Worm (Caenorhabditis elegans) whole organism, late embryonic: ENCODE results near the gene vhp-1.

Experiments used
- F13H6.1 ChIP-seq: sonication (generic microtip); optimal IDR thresholded peaks from 2 replicates; lab custom pipeline; 2016; ENCODE audit warnings: missing genetic modification characterization, missing compliant biosample characterization
- ama-1 ChIP-seq: fragments of 150-350 bp; optimal IDR thresholded peaks from 2 replicates; lab custom pipeline; 2014
- ets-4 ChIP-seq: sonication (generic microtip); optimal IDR thresholded peaks from 2 replicates; lab custom pipeline; 2016; ENCODE audit warnings: missing genetic modification characterization, missing compliant biosample characterization
- fax-1 ChIP-seq: sonication (generic microtip); optimal IDR thresholded peaks from 2 replicates; lab custom pipeline; 2016; ENCODE audit warnings: missing genotype, missing genetic modification characterization, missing compliant biosample characterization
- fkh-10 ChIP-seq: fragments of 150-350 bp; optimal IDR thresholded peaks from 2 replicates; lab custom pipeline; 2014; ENCODE audit warnings: missing biosample characterization, missing genetic modification reagents, missing genetic modification characterization
- nhr-11 ChIP-seq: fragments of 150-350 bp; optimal IDR thresholded peaks from 2 replicates; lab custom pipeline; 2014; ENCODE audit warnings: missing biosample characterization, missing genetic modification characterization
- pqm-1 ChIP-seq: sonication (generic microtip); optimal IDR thresholded peaks from 2 replicates; lab custom pipeline; 2016; ENCODE audit warnings: missing genetic modification characterization, missing compliant biosample characterization
- pros-1 ChIP-seq: fragments of 150-350 bp; optimal IDR thresholded peaks from 2 replicates; lab custom pipeline; 2014; ENCODE audit warnings: missing biosample characterization, missing genetic modification reagents, missing genetic modification characterization
- ref-2 ChIP-seq: sonication (generic microtip); optimal IDR thresholded peaks from 2 replicates; lab custom pipeline; 2016; ENCODE audit warnings: missing genetic modification characterization, missing compliant biosample characterization
- rnt-1 ChIP-seq: sonication (generic microtip); optimal IDR thresholded peaks from 2 replicates; lab custom pipeline; 2016; ENCODE audit warnings: missing genetic modification characterization, missing compliant biosample characterization
- sox-4 ChIP-seq: sonication (generic microtip); optimal IDR thresholded peaks from 2 replicates; lab custom pipeline; 2017; ENCODE audit warnings: mild to moderate bottlenecking, missing genetic modification characterization, inconsistent platforms, missing compliant biosample characterization
- unc-86 ChIP-seq: sonication (generic microtip); optimal IDR thresholded peaks from 2 replicates; lab custom pipeline; 2016; ENCODE audit warnings: missing genetic modification characterization, missing compliant biosample characterization
- zip-5 ChIP-seq: sonication (generic microtip); optimal IDR thresholded peaks from 2 replicates; lab custom pipeline; 2016; ENCODE audit warnings: missing genetic modification characterization, missing compliant biosample characterization
- ztf-16 ChIP-seq: sonication (generic microtip); optimal IDR thresholded peaks from 2 replicates; lab custom pipeline; 2017; ENCODE audit warnings: missing genetic modification characterization, missing compliant biosample characterization

DNA sequence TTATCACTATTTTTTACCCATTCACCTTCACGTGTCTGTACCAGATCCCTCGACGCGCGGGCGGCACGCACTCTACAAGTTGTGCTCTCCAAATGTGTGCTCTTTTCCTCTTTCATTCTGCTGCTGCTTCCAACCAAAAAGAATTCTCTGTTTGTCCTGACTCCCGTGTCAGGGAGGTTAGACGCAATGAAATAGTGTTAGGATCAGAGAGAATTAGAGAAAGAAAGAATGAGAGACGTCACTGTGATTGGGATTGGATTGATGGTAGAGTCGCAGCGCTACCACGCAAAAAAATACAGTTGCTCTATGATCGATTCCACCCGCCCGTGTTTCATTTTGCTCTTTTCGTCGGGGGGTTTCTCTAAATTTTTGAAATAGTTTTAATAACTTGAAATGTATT, 32.0 kb upstream of the vhp-1 start:
- no peak for TF ChIP-seq F13H6.1
- no peak for TF ChIP-seq zip-5 (tag; lab: Kevin White, UChicago)
- no peak for TF ChIP-seq ama-1 (lab: Kevin White, UChicago)
- TF ChIP-seq fkh-10 (GFP tag; lab: Kevin White, UChicago): no peak
- TF ChIP-seq ets-4: no peak
- no peak for TF ChIP-seq rnt-1 (tag; lab: Kevin White, UChicago)
- TF ChIP-seq unc-86 (tag; lab: Kevin White, UChicago): no peak
- no peak for TF ChIP-seq ref-2 (tag; lab: Kevin White, UChicago)
- no peak for TF ChIP-seq nhr-11 (tag; lab: Kevin White, UChicago)
- TF ChIP-seq fax-1: no peak
- TF ChIP-seq pqm-1 (tag; lab: Kevin White, UChicago): no peak
- no peak for TF ChIP-seq pros-1
- no peak for TF ChIP-seq ztf-16 (tag; lab: Kevin White, UChicago)
- no peak for TF ChIP-seq sox-4
